Fruit fly (Drosophila melanogaster): ENCODE data around the gene ninaB.
A peak's percentile ranks its signal among the peaks of the same experiment; 100 is the strongest.

The ninaB gene

dm6 chr3R:13683624-13684568, 16.5 kb upstream of the ninaB start, which contains the start of gene flfl:
Gene flfl, plus strand, starts transcription at chr3R:13683921.
- no peak for TF ChIP-seq pan (optimal IDR thresholded peaks at IDR 0.05)
- TF ChIP-seq usp (GFP tag; optimal IDR thresholded peaks at IDR 0.05): no peak
- no peak for TF ChIP-seq psq (optimal IDR thresholded peaks at IDR 0.05)
- TF ChIP-seq EcR (GFP tag; optimal IDR thresholded peaks at IDR 0.05): no peak
- TF ChIP-seq CG8478 (optimal IDR thresholded peaks at IDR 0.05): peak; percentile 7
- TF ChIP-seq Dll (optimal IDR thresholded peaks at IDR 0.05): peak; percentile 94

dm6 chr3R:13684569-13685402, 15.6 kb upstream of the ninaB start:
- no peak for TF ChIP-seq usp (GFP tag; optimal IDR thresholded peaks at IDR 0.05)
- peak; percentile 44 for TF ChIP-seq psq (optimal IDR thresholded peaks at IDR 0.05)
- TF ChIP-seq Dll (optimal IDR thresholded peaks at IDR 0.05): no peak
- TF ChIP-seq pan (optimal IDR thresholded peaks at IDR 0.05): no peak
- TF ChIP-seq EcR (GFP tag; optimal IDR thresholded peaks at IDR 0.05): no peak

dm6 chr3R:13685969-13686368, 14.4 kb upstream of the ninaB start:
- no peak for TF ChIP-seq CG8478 (optimal IDR thresholded peaks at IDR 0.05)
- no peak for TF ChIP-seq Dll (optimal IDR thresholded peaks at IDR 0.05)
- no peak for TF ChIP-seq pan (optimal IDR thresholded peaks at IDR 0.05)
- no peak for TF ChIP-seq EcR (GFP tag; optimal IDR thresholded peaks at IDR 0.05)
- no peak for TF ChIP-seq usp (GFP tag; optimal IDR thresholded peaks at IDR 0.05)
- TF ChIP-seq psq (optimal IDR thresholded peaks at IDR 0.05): no peak

- TF ChIP-seq pan (optimal IDR thresholded peaks at IDR 0.05) (no peak), CG8478 (optimal IDR thresholded peaks at IDR 0.05) (no peak), psq (optimal IDR thresholded peaks at IDR 0.05) (no peak), EcR (GFP tag; optimal IDR thresholded peaks at IDR 0.05) (no peak), usp (GFP tag; optimal IDR thresholded peaks at IDR 0.05) (no peak), Dll (optimal IDR thresholded peaks at IDR 0.05) (no peak)
Measured at dm6 chr3R:13686371-13687211, 13.8 kb upstream of the ninaB start, which contains the start of gene omd. Gene omd, minus strand, starts transcription at chr3R:13687210.

dm6 chr3R:13693753-13694152, 6.6 kb upstream of the ninaB start, which contains the start of gene CG14367:
Gene CG14367, plus strand, starts transcription at chr3R:13694053.
- TF ChIP-seq usp (GFP tag; optimal IDR thresholded peaks at IDR 0.05) (no peak), psq (optimal IDR thresholded peaks at IDR 0.05) (no peak), EcR (GFP tag; optimal IDR thresholded peaks at IDR 0.05) (no peak), Dll (optimal IDR thresholded peaks at IDR 0.05) (no peak), pan (optimal IDR thresholded peaks at IDR 0.05) (no peak), CG8478 (optimal IDR thresholded peaks at IDR 0.05) (no peak)

dm6 chr3R:13699350-13699749, 1.0 kb upstream of the ninaB start:
- TF ChIP-seq usp (GFP tag; optimal IDR thresholded peaks at IDR 0.05) (no peak), Dll (optimal IDR thresholded peaks at IDR 0.05) (no peak), psq (optimal IDR thresholded peaks at IDR 0.05) (no peak), CG8478 (optimal IDR thresholded peaks at IDR 0.05) (no peak), EcR (GFP tag; optimal IDR thresholded peaks at IDR 0.05) (no peak), pan (optimal IDR thresholded peaks at IDR 0.05) (no peak)

dm6 chr3R:13700738-13701137, 373 bp downstream of the ninaB start, which contains the start of gene f-cup:
Gene f-cup, minus strand, starts transcription at chr3R:13700838.
- no peak for TF ChIP-seq pan (optimal IDR thresholded peaks at IDR 0.05)
- TF ChIP-seq Dll (optimal IDR thresholded peaks at IDR 0.05): no peak
- TF ChIP-seq psq (optimal IDR thresholded peaks at IDR 0.05): no peak
- no peak for TF ChIP-seq usp (GFP tag; optimal IDR thresholded peaks at IDR 0.05)
- no peak for TF ChIP-seq EcR (GFP tag; optimal IDR thresholded peaks at IDR 0.05)
- TF ChIP-seq CG8478 (optimal IDR thresholded peaks at IDR 0.05): no peak

dm6 chr3R:13705292-13705885, 5.0 kb downstream of the ninaB start, which contains the start of gene Adgf-D:
Gene Adgf-D, minus strand, starts transcription at chr3R:13705402.
- TF ChIP-seq usp (GFP tag; optimal IDR thresholded peaks at IDR 0.05) (no peak), EcR (GFP tag; optimal IDR thresholded peaks at IDR 0.05) (no peak), CG8478 (optimal IDR thresholded peaks at IDR 0.05) (no peak), pan (optimal IDR thresholded peaks at IDR 0.05) (no peak), Dll (optimal IDR thresholded peaks at IDR 0.05) (no peak), psq (optimal IDR thresholded peaks at IDR 0.05) (no peak)

dm6 chr3R:13706457-13706856, 6.1 kb downstream of the ninaB start, which contains the start of gene Adgf-C:
Gene Adgf-C, plus strand, starts transcription at chr3R:13706757.
- TF ChIP-seq pan (optimal IDR thresholded peaks at IDR 0.05) (no peak), EcR (GFP tag; optimal IDR thresholded peaks at IDR 0.05) (no peak), usp (GFP tag; optimal IDR thresholded peaks at IDR 0.05) (no peak), psq (optimal IDR thresholded peaks at IDR 0.05) (no peak), CG8478 (optimal IDR thresholded peaks at IDR 0.05) (no peak), Dll (optimal IDR thresholded peaks at IDR 0.05) (no peak)

dm6 chr3R:13709839-13710238, 9.5 kb downstream of the ninaB start, which contains the start of gene Argp:
Gene Argp, minus strand, starts transcription at chr3R:13709939.
- TF ChIP-seq psq (optimal IDR thresholded peaks at IDR 0.05): no peak
- TF ChIP-seq pan (optimal IDR thresholded peaks at IDR 0.05): no peak
- no peak for TF ChIP-seq CG8478 (optimal IDR thresholded peaks at IDR 0.05)
- TF ChIP-seq Dll (optimal IDR thresholded peaks at IDR 0.05): no peak
- TF ChIP-seq EcR (GFP tag; optimal IDR thresholded peaks at IDR 0.05): no peak
- no peak for TF ChIP-seq usp (GFP tag; optimal IDR thresholded peaks at IDR 0.05)

All from whole organism.